Worm (Caenorhabditis elegans): ENCODE results near the gene nlp-7.

ce11 chrX:8613053-8613452 is 20.1 kb downstream of the nlp-7 start, which contains the start of gene K01A12.2:
- TF ChIP-seq T26A8.4 (GFP tag; IDR thresholded peaks at IDR 0.05) (no peak), unc-62 (GFP tag; optimal IDR thresholded peaks at IDR 0.05 in 1 of 2) (no peak), unc-62 (tag; optimal IDR thresholded peaks at IDR 0.05) (no peak), lin-15B (tag; optimal IDR thresholded peaks at IDR 0.05) (no peak)
